Worm (Caenorhabditis elegans) whole organism, early embryonic: ENCODE results near the gene set-26.

ENCODE experiments used
- B0310.2 ChIP-seq: sonication (generic microtip); optimal IDR thresholded peaks from 2 replicates; lab custom pipeline; 2016; ENCODE audit warnings: mild to moderate bottlenecking, missing genetic modification characterization, missing compliant biosample characterization
- F13C5.2 ChIP-seq: sonication (generic microtip); optimal IDR thresholded peaks from 2 replicates; lab custom pipeline; 2017; ENCODE audit warnings: mild to moderate bottlenecking, missing genetic modification characterization, inconsistent platforms, missing compliant biosample characterization
- aly-1 ChIP-seq: sonication (generic microtip); optimal IDR thresholded peaks from 2 replicates; lab custom pipeline; 2016; ENCODE audit warnings: missing genetic modification characterization, missing compliant biosample characterization
- ama-1 ChIP-seq: fragments of 150-350 bp; optimal IDR thresholded peaks from 2 replicates; lab custom pipeline; 2014
- ceh-13 ChIP-seq: fragments of 200-800 bp; sonication (Bioruptor generic); optimal IDR thresholded peaks from 2 replicates; lab custom pipeline; 2018; ENCODE audit warnings: mild to moderate bottlenecking, missing genetic modification characterization, missing compliant biosample characterization
- ets-7 ChIP-seq: sonication (generic microtip); optimal IDR thresholded peaks from 2 replicates; lab custom pipeline; 2016; ENCODE audit warnings: missing genotype, missing genetic modification characterization, missing compliant biosample characterization
- hmbx-1 ChIP-seq: sonication (generic microtip); optimal IDR thresholded peaks from 2 replicates; lab custom pipeline; 2016; ENCODE audit warnings: mild to moderate bottlenecking, missing genetic modification characterization, missing compliant biosample characterization
- hmg-4 ChIP-seq: fragments of 200-800 bp; sonication (Bioruptor generic); optimal IDR thresholded peaks from 2 replicates; lab custom pipeline; 2018; ENCODE audit warnings: mild to moderate bottlenecking, missing genetic modification characterization, missing compliant biosample characterization
- pes-1 ChIP-seq: fragments of 200-800 bp; sonication (Bioruptor generic); IDR thresholded peaks from 2 replicates; pipeline ENCODE4 v1.3.6; 2022; ENCODE audit warnings: missing genetic modification reagents, missing genetic modification characterization, missing compliant biosample characterization
- sea-1 ChIP-seq: fragments of 200-800 bp; sonication (Bioruptor generic); conservative IDR thresholded peaks from 2 replicates; pipeline ENCODE4 v1.3.6; 2022; ENCODE audit warnings: missing genetic modification characterization, missing compliant biosample characterization
- tbx-11 ChIP-seq: fragments of 200-800 bp; sonication (Bioruptor generic); IDR thresholded peaks from 2 replicates; pipeline ENCODE4 v1.3.6; 2022; ENCODE audit warnings: missing genetic modification characterization, missing compliant biosample characterization
- tbx-37 ChIP-seq: fragments of 200-800 bp; sonication (Bioruptor generic); conservative IDR thresholded peaks from 2 replicates; pipeline ENCODE4 v1.3.6; 2022; ENCODE audit warnings: missing genetic modification reagents, missing genetic modification characterization, missing compliant biosample characterization
- tra-4 ChIP-seq: sonication (generic microtip); optimal IDR thresholded peaks from 2 replicates; lab custom pipeline; 2017; ENCODE audit warnings: missing genetic modification characterization, missing compliant biosample characterization

ce11 chrIV:16684224-16684623, 28.5 kb upstream of the set-26 start:
- TF ChIP-seq F13C5.2 (tag; lab: Kevin White, UChicago) (peak; percentile 25), tra-4 (tag; lab: Kevin White, UChicago) (no peak), ets-7 (tag; lab: Kevin White, UChicago) (no peak), hmg-4 (GFP tag; lab: Kevin White, UChicago) (no peak), ama-1 (lab: Kevin White, UChicago) (no peak), ceh-13 (GFP tag; lab: Kevin White, UChicago) (peak; percentile 48), B0310.2 (tag; lab: Kevin White, UChicago) (peak; percentile 8), tbx-37 (GFP tag; lab: Robert Waterston, UW) (peak; percentile 56; the same call in 1 of the 2 replicates), pes-1 (GFP tag; lab: Robert Waterston, UW) (peak; percentile 77), sea-1 (GFP tag; lab: Robert Waterston, UW) (0 out of 2 replicates have a peak, but pooled peaks have one; percentile 17), tbx-11 (GFP tag; lab: Robert Waterston, UW) (peak; percentile 54; the same call in 1 of the 2 replicates), hmbx-1 (tag; lab: Kevin White, UChicago) (no peak), aly-1 (tag; lab: Kevin White, UChicago) (peak; percentile 6)
